Fruit fly (Drosophila melanogaster): ENCODE data around the gene CG46525.

The CG46525 gene

DNA sequence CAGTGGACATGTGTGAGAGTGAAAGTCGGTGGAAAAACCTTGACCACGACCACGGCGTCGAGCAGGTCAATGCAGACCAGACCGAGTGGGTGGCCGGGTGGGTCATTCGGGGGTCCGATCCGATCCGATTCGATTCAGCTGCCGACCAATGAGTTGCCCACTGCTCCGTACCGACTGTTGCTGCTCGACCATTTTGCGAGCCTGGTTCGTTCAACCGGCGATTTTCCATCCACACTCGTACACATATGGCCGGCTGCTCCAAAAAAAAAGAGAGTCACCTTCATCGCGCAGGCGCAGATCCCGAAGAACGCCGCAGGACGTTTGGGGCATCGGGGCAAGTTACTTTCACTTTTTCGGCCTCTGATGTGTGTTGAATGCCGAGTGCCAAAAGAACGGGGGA lies 30.5 kb upstream of the CG46525 start:
- peak; percentile 80 for TF ChIP-seq Deaf1 (tag; optimal IDR thresholded peaks at IDR 0.05)
- TF ChIP-seq CG15011 (GFP tag; optimal IDR thresholded peaks at IDR 0.05): no peak
- peak; percentile 50 for TF ChIP-seq CG13894 (tag; optimal IDR thresholded peaks at IDR 0.05)
- no peak for TF ChIP-seq CG17802 (tag; optimal IDR thresholded peaks at IDR 0.05)
- peak; percentile 63 for TF ChIP-seq scrt (GFP tag; optimal IDR thresholded peaks at IDR 0.05)
- TF ChIP-seq ken (GFP tag; IDR thresholded peaks at IDR 0.05): 0 out of 3 replicates have a peak, but pooled peaks have one; percentile 20
- 0 out of 2 replicates have a peak, but pooled peaks have one; percentile 20 for TF ChIP-seq CG31224 (GFP tag; IDR thresholded peaks at IDR 0.05)
- TF ChIP-seq ewg (GFP tag; optimal IDR thresholded peaks at IDR 0.05): peak; percentile 31

DNA sequence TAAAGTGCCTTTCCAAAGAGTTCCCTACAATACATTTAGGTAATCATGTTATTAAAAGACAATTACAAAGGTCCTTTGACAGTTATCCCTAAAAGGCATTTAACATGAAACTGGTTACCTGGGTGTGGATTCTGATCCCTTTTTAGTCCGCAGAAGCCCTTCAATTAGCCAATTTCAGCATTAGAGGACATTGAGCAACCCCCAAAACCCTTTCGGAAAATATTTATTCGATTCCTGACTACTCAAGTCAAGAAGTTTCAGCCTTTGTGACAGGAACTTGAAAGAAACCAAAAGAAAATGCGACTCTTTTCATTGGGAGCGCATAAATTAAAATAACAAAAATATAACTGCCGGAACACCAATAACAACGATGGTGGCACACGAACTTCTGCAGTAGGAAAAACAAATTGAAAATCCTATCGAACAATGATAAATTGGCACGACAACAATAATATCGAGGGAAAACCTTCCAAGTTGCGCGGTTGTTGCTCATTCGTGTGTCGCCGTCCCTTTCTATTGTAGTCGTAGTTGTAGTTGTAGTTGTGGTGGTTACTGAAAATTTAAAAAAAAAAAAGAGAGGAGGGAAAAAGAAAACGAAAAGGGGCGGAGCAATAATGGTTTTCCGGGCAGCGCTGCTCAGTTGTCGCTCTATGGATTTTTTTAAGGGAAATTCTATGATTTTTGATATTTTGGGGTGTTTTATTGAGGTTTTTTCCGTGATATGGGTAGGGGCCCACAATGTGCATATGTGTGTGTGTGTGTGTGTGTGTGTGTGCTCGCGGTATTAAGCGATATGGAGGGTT lies 29.2 kb upstream of the CG46525 start:
- TF ChIP-seq pros (GFP tag; optimal IDR thresholded peaks at IDR 0.05) (peak; percentile 94), CG43689 (GFP tag; IDR thresholded peaks at IDR 0.05) (no peak), Hr39 (optimal IDR thresholded peaks at IDR 0.05) (peak; percentile 6), Nf-YB (GFP tag; optimal IDR thresholded peaks at IDR 0.05) (peak; percentile 69), Rx (GFP tag; IDR thresholded peaks at IDR 0.05) (no peak), zen (tag; optimal IDR thresholded peaks at IDR 0.05) (peak; percentile 38), tll (GFP tag; optimal IDR thresholded peaks at IDR 0.05) (peak in 1 of 2 experiments; percentile 75), CG15479 (GFP tag; optimal IDR thresholded peaks at IDR 0.05) (peak; percentile 18), CG17186 (GFP tag; optimal IDR thresholded peaks at IDR 0.05) (no peak), CG2199 (GFP tag; IDR thresholded peaks at IDR 0.05) (peak; percentile 75; the same call in 2 of the 3 replicates), cg (GFP tag; optimal IDR thresholded peaks at IDR 0.05) (peak; percentile 61), abd-A (tag; optimal IDR thresholded peaks at IDR 0.05) (peak; percentile 19), sens (GFP tag) (peak; percentile 59), sqz (GFP tag; optimal IDR thresholded peaks at IDR 0.05) (peak; percentile 59)

DNA sequence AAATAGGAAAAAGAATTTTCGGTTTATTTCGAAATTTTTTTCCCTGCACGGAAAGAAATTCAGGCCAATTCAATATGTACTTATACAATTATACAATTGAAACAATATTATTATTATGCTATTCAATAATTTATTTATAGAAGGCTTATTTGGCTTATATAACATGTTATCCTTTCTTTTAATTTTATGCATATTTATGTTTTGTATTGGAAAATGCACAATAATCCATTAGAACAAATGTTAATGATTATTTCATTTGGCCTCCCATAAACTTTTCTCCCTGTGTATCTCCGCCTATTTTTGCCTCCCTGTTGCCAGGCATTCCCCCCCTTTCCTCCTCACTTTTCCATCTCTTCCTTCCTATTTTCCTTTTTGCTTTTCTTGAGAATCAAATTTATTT lies 27.1 kb upstream of the CG46525 start:
- TF ChIP-seq CG10462 (GFP tag; optimal IDR thresholded peaks at IDR 0.05) (no peak), Aef1 (GFP tag; IDR thresholded peaks at IDR 0.05) (no peak), hth (optimal IDR thresholded peaks at IDR 0.05) (no peak), br (optimal IDR thresholded peaks at IDR 0.05) (no peak), CG12659 (GFP tag; optimal IDR thresholded peaks at IDR 0.05) (peak; percentile 30), CG9215 (GFP tag; IDR thresholded peaks at IDR 0.05) (peak; percentile 16; the same call in 1 of the 2 replicates), HLHmδ (GFP tag; optimal IDR thresholded peaks at IDR 0.05) (no peak), Dek (tag; optimal IDR thresholded peaks at IDR 0.05) (peak; percentile 19), E2f1 (GFP tag; IDR thresholded peaks at IDR 0.05) (0 out of 2 replicates have a peak, but pooled peaks have one; percentile 9), CG6813 (GFP tag; optimal IDR thresholded peaks at IDR 0.05) (no peak), Elba2 (GFP tag; optimal IDR thresholded peaks at IDR 0.05) (no peak), CG17361 (GFP tag; IDR thresholded peaks at IDR 0.05) (peak; percentile 55; the same call in 2 of the 3 replicates), CG15514 (GFP tag; optimal IDR thresholded peaks at IDR 0.05) (peak; percentile 18), D19A (tag; optimal IDR thresholded peaks at IDR 0.05) (no peak), caup (GFP tag; optimal IDR thresholded peaks at IDR 0.05; ENCODE audit: severe bottlenecking) (peak; percentile 3), HHEX (GFP tag; optimal IDR thresholded peaks at IDR 0.05) (peak; percentile 14), trem (tag; optimal IDR thresholded peaks at IDR 0.05) (no peak), CG3065 (GFP tag; optimal IDR thresholded peaks at IDR 0.05) (no peak), CG16815 (GFP tag; optimal IDR thresholded peaks at IDR 0.05) (no peak), CG9727 (GFP tag; optimal IDR thresholded peaks at IDR 0.05) (peak; percentile 54), dan (GFP tag; IDR thresholded peaks at IDR 0.05) (no peak), jigr1 (GFP tag; IDR thresholded peaks at IDR 0.05) (no peak), CG12071 (GFP tag; optimal IDR thresholded peaks at IDR 0.05) (no peak), pros (GFP tag; optimal IDR thresholded peaks at IDR 0.05) (peak; percentile 34), ara (GFP tag; IDR thresholded peaks at IDR 0.05) (no peak), Scr (GFP tag; IDR thresholded peaks at IDR 0.05; ENCODE audit: partially characterized antibody) (no peak)
